Fruit fly (Drosophila melanogaster): ENCODE measurements around the gene CenB1A.

dm6 chr3R:23157664-23158151, 39.5 kb downstream of the CenB1A start, which contains the start of gene unk:
- TF ChIP-seq insv (optimal IDR thresholded peaks at IDR 0.05) (no peak), Myc (optimal IDR thresholded peaks at IDR 0.05) (no peak), Sin3A (optimal IDR thresholded peaks at IDR 0.05) (no peak), psq (optimal IDR thresholded peaks at IDR 0.05) (no peak)

Measured in Kc167 (cell line).